Worm (Caenorhabditis elegans): ENCODE measurements around the gene B0280.17.

ce11 chrIII:7144749-7145148 is 8.8 kb upstream of the B0280.17 start, which contains the start of gene glr-2:
- TF ChIP-seq klf-2 (GFP tag; conservative IDR thresholded peaks at IDR 0.05) (no peak), med-1 (GFP tag; optimal IDR thresholded peaks at IDR 0.05; ENCODE audit: insufficient read depth) (no peak), flt-1 (GFP tag; IDR thresholded peaks at IDR 0.05) (no peak), cog-1 (tag; optimal IDR thresholded peaks at IDR 0.05) (no peak)

Measured in whole organism, midembryonic.